Worm (Caenorhabditis elegans): ENCODE measurements around the gene F56D6.9.

ce11 chrIV:3859552-3859951, 32.6 kb upstream of the F56D6.9 start:
- TF ChIP-seq pha-4 (tag; optimal IDR thresholded peaks at IDR 0.05) = no peak
- no peak for TF ChIP-seq drap-1 (GFP tag; optimal IDR thresholded peaks at IDR 0.05)
- TF ChIP-seq lsy-2 (tag; optimal IDR thresholded peaks at IDR 0.05) = no peak
- no peak for TF ChIP-seq zip-8 (tag; optimal IDR thresholded peaks at IDR 0.05)
